Fruit fly (Drosophila melanogaster) whole organism, pupa: ENCODE data around the gene CG11842.

Experiments
- CG10348 ChIP-seq: fragments of 200-800 bp; sonication (Bioruptor generic); IDR thresholded peaks from 2 replicates; pipeline ENCODE4 v1.3.6; 2022; ENCODE audit warnings: missing biosample characterization, missing genetic modification characterization
- CG13204 ChIP-seq: fragments of 200-800 bp; sonication (Bioruptor generic); optimal IDR thresholded peaks from 2 replicates; lab custom pipeline; 2018; ENCODE audit warnings: missing biosample characterization, mild to moderate bottlenecking, missing genetic modification characterization, moderate library complexity
- CG17806 ChIP-seq: fragments of 200-800 bp; sonication (Bioruptor generic); optimal IDR thresholded peaks from 2 replicates; lab custom pipeline; 2018; ENCODE audit warnings: missing biosample characterization, mild to moderate bottlenecking, missing genetic modification characterization, moderate library complexity
- CG34367 ChIP-seq: fragments of 200-800 bp; sonication (Bioruptor generic); optimal IDR thresholded peaks from 2 replicates; lab custom pipeline; 2018; ENCODE audit warnings: missing biosample characterization, mild to moderate bottlenecking, missing genetic modification characterization
- CG8159 ChIP-seq: fragments of 200-800 bp; sonication (Bioruptor generic); optimal IDR thresholded peaks from 3 replicates; lab custom pipeline; 2018; ENCODE audit warnings: missing biosample characterization, mild to moderate bottlenecking, missing genetic modification characterization, moderate library complexity
- CG9948 ChIP-seq: fragments of 200-800 bp; sonication (Bioruptor generic); optimal IDR thresholded peaks from 2 replicates; lab custom pipeline; 2018; ENCODE audit warnings: missing biosample characterization, mild to moderate bottlenecking, missing genetic modification characterization, moderate library complexity
- EcR ChIP-seq: fragments of 200-800 bp; sonication (Bioruptor generic); optimal IDR thresholded peaks from 3 replicates; lab custom pipeline; 2019; ENCODE audit warnings: missing biosample characterization, missing genetic modification characterization, mild to moderate bottlenecking, moderate library complexity, missing genetic modification reagents
- Pif1A ChIP-seq: fragments of 200-800 bp; sonication (Bioruptor generic); optimal IDR thresholded peaks from 3 replicates; lab custom pipeline; 2016; ENCODE audit warnings: missing biosample characterization, missing genetic modification characterization
- Snoo ChIP-seq: fragments of 200-800 bp; sonication (Bioruptor generic); optimal IDR thresholded peaks from 3 replicates; lab custom pipeline; 2017; ENCODE audit warnings: missing biosample characterization, mild to moderate bottlenecking, missing genetic modification characterization, inconsistent platforms
- fd96Ca ChIP-seq: fragments of 200-800 bp; sonication (Bioruptor generic); IDR thresholded peaks from 3 replicates; pipeline ENCODE4 v1.3.6; 2022; ENCODE audit warnings: missing biosample characterization, missing genetic modification characterization

DNA sequence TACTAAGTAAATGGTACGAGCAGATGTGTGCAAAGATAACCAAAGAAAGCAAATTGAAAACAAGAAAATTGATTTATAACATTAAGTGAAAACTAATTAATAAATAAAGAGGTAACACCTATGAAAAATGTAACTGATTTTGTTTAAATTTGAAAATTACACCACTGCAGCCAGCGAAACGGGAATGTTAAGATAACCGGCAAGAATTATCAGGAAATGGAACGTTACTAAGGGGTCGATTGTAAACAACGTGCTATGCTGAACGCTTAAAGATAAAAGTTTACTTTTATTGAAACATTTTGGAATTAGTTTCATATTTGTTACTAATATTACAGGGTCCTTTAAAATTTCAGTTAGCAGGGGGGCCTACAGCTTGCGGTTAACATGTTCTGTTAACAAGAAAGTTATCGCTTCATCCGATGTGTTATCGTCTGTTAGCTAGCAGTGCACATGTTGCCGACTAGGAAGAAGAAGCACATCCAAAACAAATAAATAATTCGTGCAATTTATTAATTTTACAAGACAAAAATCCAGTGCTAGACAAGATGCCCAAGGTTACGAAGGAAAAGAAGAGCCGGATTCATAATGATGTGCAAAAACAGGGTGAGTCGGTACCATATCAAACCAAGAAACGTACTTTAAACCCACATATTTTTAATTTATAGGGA is 3.3 kb upstream of the CG11842 start, which contains the start of gene CG11837:
- no peak for TF ChIP-seq CG17806
- no peak for TF ChIP-seq CG10348
- TF ChIP-seq CG34367 (tag; lab: Kevin White, UChicago): no peak
- no peak for TF ChIP-seq Snoo (tag; lab: Kevin White, UChicago)
- TF ChIP-seq EcR (GFP tag; lab: Kevin White, UChicago): no peak
- no peak for TF ChIP-seq Pif1A (GFP tag; lab: Kevin White, UChicago)
- no peak for TF ChIP-seq fd96Ca (GFP tag; lab: Robert Waterston, UW)
- TF ChIP-seq CG13204 (GFP tag; lab: Kevin White, UChicago): no peak
- TF ChIP-seq CG8159 (tag; lab: Kevin White, UChicago): no peak
- TF ChIP-seq CG9948: no peak
